Worm (Caenorhabditis elegans) whole organism, late embryonic: ENCODE measurements around the gene K02F3.9.

Experiments used
- ceh-31 ChIP-seq: sonication (generic microtip); optimal IDR thresholded peaks from 2 replicates; lab custom pipeline; 2016; ENCODE audit warnings: missing genetic modification characterization, missing compliant biosample characterization
- ets-4 ChIP-seq: sonication (generic microtip); optimal IDR thresholded peaks from 2 replicates; lab custom pipeline; 2016; ENCODE audit warnings: missing genetic modification characterization, missing compliant biosample characterization
- hlh-30 ChIP-seq: sonication (generic microtip); optimal IDR thresholded peaks from 2 replicates; lab custom pipeline; 2017; ENCODE audit warnings: antibody characterized with exemption, missing genetic modification characterization, missing compliant biosample characterization; ENCODE audit not compliant: insufficient read depth

DNA sequence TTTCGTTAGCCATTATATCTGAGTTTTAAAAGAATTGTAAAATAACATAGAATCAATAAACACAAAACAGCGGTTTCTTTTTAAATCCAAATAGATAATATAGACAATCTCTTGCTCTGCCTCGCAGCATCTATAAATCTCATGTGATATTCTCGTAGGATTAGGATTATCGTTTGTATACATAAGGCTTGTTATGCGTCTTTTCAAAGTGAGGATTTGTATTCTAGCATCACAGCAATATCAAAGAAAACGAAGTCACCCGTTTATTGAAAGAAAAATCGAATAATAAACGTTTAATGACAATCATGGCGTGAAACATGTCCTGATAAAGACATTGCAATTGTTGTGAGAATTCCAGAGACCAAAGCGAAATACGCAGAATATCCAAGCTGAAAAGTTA is 31.2 kb upstream of the K02F3.9 start, which contains the start of the genes T24C4.3 and clc-20:
- no peak for TF ChIP-seq ceh-31 (tag; lab: Kevin White, UChicago)
- no peak for TF ChIP-seq ets-4 (tag; lab: Kevin White, UChicago)
- no peak for TF ChIP-seq hlh-30 (tag; lab: Kevin White, UChicago)
